Fruit fly (Drosophila melanogaster): Measurements from ENCODE around the gene Pfdn4.
A peak's percentile ranks its signal among the peaks of the same experiment; 100 is the strongest.

The Pfdn4 gene

dm6 chr3L:5365164-5365879, 2.5 kb downstream of the Pfdn4 start (continued):
- TF ChIP-seq topi (GFP tag; optimal IDR thresholded peaks at IDR 0.05) (peak; percentile 66), CG8119 (GFP tag; IDR thresholded peaks at IDR 0.05) (peak; percentile 71), CG6163 (GFP tag; IDR thresholded peaks at IDR 0.05) (no peak; the same call in 1 of the 3 replicates), CG1621 (tag; optimal IDR thresholded peaks at IDR 0.05) (no peak), Hr39 (GFP tag; optimal IDR thresholded peaks at IDR 0.05) (peak; percentile 60), acj6 (GFP tag; optimal IDR thresholded peaks at IDR 0.05) (peak; percentile 79), Sox14 (GFP tag; optimal IDR thresholded peaks at IDR 0.05) (peak; percentile 44), achi (GFP tag; optimal IDR thresholded peaks at IDR 0.05) (peak; percentile 70), Lpt (GFP tag; optimal IDR thresholded peaks at IDR 0.05) (peak; percentile 48), Met (GFP tag; optimal IDR thresholded peaks at IDR 0.05) (peak; percentile 61)

dm6 chr3L:5360039-5360988, 7.5 kb downstream of the Pfdn4 start, which contains the start of gene Cyt-c1:
TSS of gene Cyt-c1 (plus strand) at chr3L:5360211.
- TF ChIP-seq CG11294 (GFP tag; IDR thresholded peaks at IDR 0.05) (no peak), vri (GFP tag; optimal IDR thresholded peaks at IDR 0.05) (peak; percentile 91), svp (GFP tag) (no peak), CG8119 (GFP tag; IDR thresholded peaks at IDR 0.05) (no peak), Eip78C (GFP tag) (peak; percentile 25), topi (GFP tag; optimal IDR thresholded peaks at IDR 0.05) (no peak), Hr39 (GFP tag; optimal IDR thresholded peaks at IDR 0.05) (no peak), CG32006 (GFP tag; optimal IDR thresholded peaks at IDR 0.05) (no peak), Sox102F (GFP tag; optimal IDR thresholded peaks at IDR 0.05) (no peak), CG16779 (tag; optimal IDR thresholded peaks at IDR 0.05) (no peak), achi (GFP tag; optimal IDR thresholded peaks at IDR 0.05) (peak; percentile 26), Ets21C (GFP tag; optimal IDR thresholded peaks at IDR 0.05) (no peak), CG10631 (GFP tag; optimal IDR thresholded peaks at IDR 0.05) (no peak)

- TF ChIP-seq net (GFP tag; optimal IDR thresholded peaks at IDR 0.05) (no peak), esn (GFP tag; optimal IDR thresholded peaks at IDR 0.05) (no peak), Met (GFP tag; optimal IDR thresholded peaks at IDR 0.05) (peak; percentile 24), achi (GFP tag; optimal IDR thresholded peaks at IDR 0.05) (no peak), CG6854 (GFP tag; optimal IDR thresholded peaks at IDR 0.05) (no peak), Sox14 (GFP tag; optimal IDR thresholded peaks at IDR 0.05) (no peak), Hr39 (GFP tag; optimal IDR thresholded peaks at IDR 0.05) (no peak), CG3032 (tag; optimal IDR thresholded peaks at IDR 0.05) (peak; percentile 40), Lpt (GFP tag; optimal IDR thresholded peaks at IDR 0.05) (no peak), CG8632 (GFP tag; optimal IDR thresholded peaks at IDR 0.05) (peak; percentile 27), Smox (GFP tag; optimal IDR thresholded peaks at IDR 0.05) (no peak), fd85E (GFP tag; optimal IDR thresholded peaks at IDR 0.05) (no peak), svp (GFP tag) (peak; percentile 14), CG10631 (GFP tag; optimal IDR thresholded peaks at IDR 0.05) (peak; percentile 47), Sox102F (GFP tag; optimal IDR thresholded peaks at IDR 0.05) (no peak), Eip78C (GFP tag) (no peak), CG4318 (GFP tag; optimal IDR thresholded peaks at IDR 0.05) (no peak), spab (GFP tag; optimal IDR thresholded peaks at IDR 0.05) (no peak), CG34406 (GFP tag; optimal IDR thresholded peaks at IDR 0.05) (no peak), CG6276 (GFP tag; optimal IDR thresholded peaks at IDR 0.05) (no peak), Ets21C (GFP tag; optimal IDR thresholded peaks at IDR 0.05) (no peak), fkh (GFP tag; optimal IDR thresholded peaks at IDR 0.05) (no peak), Eip75B (GFP tag; optimal IDR thresholded peaks at IDR 0.05) (no peak), ss (GFP tag; optimal IDR thresholded peaks at IDR 0.05) (no peak), CG32006 (GFP tag; optimal IDR thresholded peaks at IDR 0.05) (peak; percentile 13), eg (GFP tag; IDR thresholded peaks at IDR 0.05) (0 out of 3 replicates have a peak, but pooled peaks have one; percentile 49), cyc (GFP tag; optimal IDR thresholded peaks at IDR 0.05) (no peak), lz (GFP tag; optimal IDR thresholded peaks at IDR 0.05) (no peak), OdsH (GFP tag; optimal IDR thresholded peaks at IDR 0.05) (peak; percentile 22), Ets96B (tag; optimal IDR thresholded peaks at IDR 0.05) (no peak), CG6792 (GFP tag; optimal IDR thresholded peaks at IDR 0.05) (no peak), CG7368 (GFP tag; optimal IDR thresholded peaks at IDR 0.05) (no peak), Hr4 (GFP tag; optimal IDR thresholded peaks at IDR 0.05) (peak; percentile 14), dac (GFP tag; optimal IDR thresholded peaks at IDR 0.05) (no peak)
Measured at dm6 chr3L:5359208-5360003, 8.4 kb downstream of the Pfdn4 start, which contains the start of gene Klp64D. TSS of gene Klp64D (minus strand) at chr3L:5359392.
